Fruit fly (Drosophila melanogaster): ENCODE measurements around the gene eIF5B.

Gene eIF5B

DNA sequence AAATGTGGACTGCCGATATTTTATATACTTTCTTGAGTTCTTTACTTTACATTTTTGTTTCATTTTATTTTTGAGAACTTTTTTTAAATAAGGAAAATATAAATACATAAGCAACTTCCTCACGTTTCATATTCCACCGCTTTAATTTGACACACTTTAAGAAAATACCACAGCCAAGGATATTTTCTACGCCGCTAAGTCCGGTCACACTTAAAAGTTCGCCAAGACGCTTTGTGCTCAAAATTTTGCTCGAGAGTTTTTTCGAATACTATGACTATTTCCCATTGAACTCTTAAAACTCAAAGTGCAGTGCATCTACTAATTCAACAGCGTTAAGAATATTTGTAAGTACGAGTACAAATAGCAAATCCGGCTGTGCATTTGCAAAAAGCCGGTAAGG, 342 bp upstream of the eIF5B start, which contains the start of the genes CG46463 and armi:
Gene CG46463 (plus strand): TSS at position 197 of the 400 bp plus-strand sequence.
Gene armi (plus strand): TSS at position 199 of the 400 bp plus-strand sequence.
- TF ChIP-seq CG43689 (GFP tag; IDR thresholded peaks at IDR 0.05): no peak
- no peak for TF ChIP-seq CG17829 (tag; optimal IDR thresholded peaks at IDR 0.05)
- peak; percentile 30 for TF ChIP-seq pzg (GFP tag; optimal IDR thresholded peaks at IDR 0.05)
- TF ChIP-seq Dp (GFP tag; optimal IDR thresholded peaks at IDR 0.05): peak; percentile 55
- no peak for TF ChIP-seq Deaf1 (tag; optimal IDR thresholded peaks at IDR 0.05)
- no peak for TF ChIP-seq emc (GFP tag; optimal IDR thresholded peaks at IDR 0.05)
- TF ChIP-seq gfzf (GFP tag; optimal IDR thresholded peaks at IDR 0.05): peak; percentile 69
- peak; percentile 55 for TF ChIP-seq MBD-R2 (GFP tag; IDR thresholded peaks at IDR 0.05)
- no peak for TF ChIP-seq CG12659 (GFP tag; optimal IDR thresholded peaks at IDR 0.05)
- no peak for TF ChIP-seq CG9817 (tag; optimal IDR thresholded peaks at IDR 0.05)
- TF ChIP-seq bbx (GFP tag; IDR thresholded peaks at IDR 0.05; ENCODE audit: partially characterized antibody): no peak
- no peak for TF ChIP-seq CG9932 (GFP tag; IDR thresholded peaks at IDR 0.05)
- 0 out of 2 replicates have a peak, but pooled peaks have one; percentile 7 for TF ChIP-seq CG6689 (GFP tag; IDR thresholded peaks at IDR 0.05)
- peak; percentile 37 for TF ChIP-seq stwl (tag; optimal IDR thresholded peaks at IDR 0.05)
- peak; percentile 46 for TF ChIP-seq E2f2 (GFP tag; IDR thresholded peaks at IDR 0.05)
- TF ChIP-seq dysf (GFP tag; IDR thresholded peaks at IDR 0.05): no peak

DNA sequence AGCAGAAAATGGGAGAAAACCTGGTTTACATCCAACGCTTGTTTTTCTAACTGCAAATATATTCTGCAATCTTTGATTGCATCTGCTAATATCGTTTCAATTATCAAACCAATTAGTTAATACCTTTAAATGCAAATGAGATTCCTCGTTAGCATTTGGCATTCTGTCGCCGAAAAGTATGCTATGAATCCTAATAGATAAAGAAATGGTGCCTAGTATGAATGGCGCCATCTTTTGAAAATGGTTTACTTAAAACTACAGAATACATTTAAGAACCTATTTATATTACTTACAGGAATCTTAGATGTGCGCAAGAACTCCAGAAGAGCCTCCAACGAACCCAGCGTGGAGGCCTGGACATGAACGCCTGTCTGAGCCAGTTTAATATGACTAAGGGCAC, 3.9 kb downstream of the eIF5B start:
- no peak for TF ChIP-seq CG7556 (GFP tag; optimal IDR thresholded peaks at IDR 0.05)
- peak; percentile 88 for TF ChIP-seq E2f2 (GFP tag; IDR thresholded peaks at IDR 0.05)
- TF ChIP-seq CG5180 (GFP tag; optimal IDR thresholded peaks at IDR 0.05): no peak
- no peak for TF ChIP-seq CG16813 (GFP tag; IDR thresholded peaks at IDR 0.05; ENCODE audit: partially characterized antibody)
- peak; percentile 83 for TF ChIP-seq CTCF (GFP tag; optimal IDR thresholded peaks at IDR 0.05)
- peak; percentile 79 for TF ChIP-seq Dp (GFP tag; optimal IDR thresholded peaks at IDR 0.05)
- no peak for TF ChIP-seq nerfin-1 (tag; optimal IDR thresholded peaks at IDR 0.05)
- no peak for TF ChIP-seq Ssrp (tag; optimal IDR thresholded peaks at IDR 0.05)
- TF ChIP-seq bowl (GFP tag; IDR thresholded peaks at IDR 0.05): no peak
- TF ChIP-seq vvl (GFP tag; IDR thresholded peaks at IDR 0.05): peak; percentile 47
- peak; percentile 10 for TF ChIP-seq phol (tag; optimal IDR thresholded peaks at IDR 0.05)

DNA sequence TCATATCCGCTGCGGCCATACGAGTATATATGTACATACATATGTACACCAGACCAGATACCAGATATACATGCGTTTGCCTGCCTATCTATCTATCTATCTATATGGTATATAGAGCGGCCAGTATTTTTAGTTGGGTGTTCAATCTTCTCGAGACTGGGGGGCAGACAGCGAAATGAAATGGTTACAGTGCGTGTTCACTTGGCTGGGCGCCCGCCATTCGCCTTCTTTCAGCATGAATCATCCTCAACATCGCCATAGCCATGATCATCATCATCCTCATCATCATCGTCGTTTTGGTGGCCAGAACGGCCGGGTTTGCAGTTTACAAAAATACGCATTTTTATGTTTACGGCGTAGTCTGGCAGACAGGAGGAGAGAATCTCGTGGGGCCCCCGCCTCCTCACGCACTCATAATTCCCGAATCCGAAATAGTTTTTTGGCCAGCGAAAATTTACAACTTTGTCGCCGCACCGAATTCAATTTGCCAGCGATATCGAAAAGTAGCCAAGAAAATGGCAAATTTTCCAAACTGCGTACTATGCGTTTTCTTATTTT, 4.7 kb downstream of the eIF5B start:
- TF ChIP-seq Atf6 (GFP tag; IDR thresholded peaks at IDR 0.05) (no peak), H2.0 (GFP tag; IDR thresholded peaks at IDR 0.05) (no peak), CG30403 (GFP tag; optimal IDR thresholded peaks at IDR 0.05) (no peak), pfk (GFP tag; optimal IDR thresholded peaks at IDR 0.05) (no peak), Mrtf (GFP tag; IDR thresholded peaks at IDR 0.05) (no peak), Ets65A (GFP tag) (peak; percentile 86), CG18764 (GFP tag; optimal IDR thresholded peaks at IDR 0.05) (no peak), CG4424 (GFP tag; optimal IDR thresholded peaks at IDR 0.05) (no peak), CG2116 (GFP tag; optimal IDR thresholded peaks at IDR 0.05) (no peak), Optix (GFP tag; IDR thresholded peaks at IDR 0.05) (no peak), CG9876 (GFP tag; optimal IDR thresholded peaks at IDR 0.05) (no peak), sd (tag; optimal IDR thresholded peaks at IDR 0.05) (peak; percentile 84), CG12769 (tag; optimal IDR thresholded peaks at IDR 0.05) (peak; percentile 85), CG30431 (GFP tag; optimal IDR thresholded peaks at IDR 0.05) (no peak), CHES-1-like (GFP tag; optimal IDR thresholded peaks at IDR 0.05) (no peak), Dip2 (GFP tag; IDR thresholded peaks at IDR 0.05) (no peak), slbo (GFP tag; IDR thresholded peaks at IDR 0.05) (no peak), CG15514 (GFP tag; optimal IDR thresholded peaks at IDR 0.05) (no peak), CG42726 (GFP tag; IDR thresholded peaks at IDR 0.05; ENCODE audit: partially characterized antibody) (no peak), Med (GFP tag) (peak; percentile 71), sug (tag; optimal IDR thresholded peaks at IDR 0.05) (peak; percentile 36), CG31224 (GFP tag; IDR thresholded peaks at IDR 0.05) (peak; percentile 60), sna (GFP tag; IDR thresholded peaks at IDR 0.05; ENCODE audit: partially characterized antibody) (no peak), CG9932 (GFP tag; IDR thresholded peaks at IDR 0.05) (no peak), CG15601 (tag; optimal IDR thresholded peaks at IDR 0.05) (no peak)
